Worm (Caenorhabditis elegans) whole organism, mixed stage, embryonic: ENCODE data around the gene W07G4.7.

Experiments
- bed-3 ChIP-seq: fragments of 200-800 bp; sonication (Bioruptor generic); optimal IDR thresholded peaks from 3 replicates; lab custom pipeline; 2018; ENCODE audit warnings: mild to moderate bottlenecking, missing genetic modification characterization, moderate library complexity, missing compliant biosample characterization
- ceh-43 ChIP-seq: fragments of 200-800 bp; sonication (Bioruptor generic); optimal IDR thresholded peaks from 2 replicates; lab custom pipeline; 2018; ENCODE audit warnings: mild to moderate bottlenecking, missing genetic modification characterization, moderate library complexity, missing compliant biosample characterization
- ceh-83 ChIP-seq: fragments of 200-800 bp; sonication (Bioruptor generic); optimal IDR thresholded peaks from 2 replicates; lab custom pipeline; 2018; ENCODE audit warnings: mild to moderate bottlenecking, missing genetic modification characterization, missing compliant biosample characterization
- ces-1 ChIP-seq: fragments of 150-350 bp; optimal IDR thresholded peaks from 2 replicates; lab custom pipeline; 2014; ENCODE audit warnings: missing biosample characterization, missing genetic modification reagents, missing genetic modification characterization
- cnd-1 ChIP-seq: fragments of 200-800 bp; sonication (Bioruptor generic); optimal IDR thresholded peaks from 2 replicates; lab custom pipeline; 2018; ENCODE audit warnings: mild to moderate bottlenecking, missing genetic modification characterization, missing compliant biosample characterization
- drap-1 ChIP-seq: fragments of 200-800 bp; sonication (Bioruptor generic); optimal IDR thresholded peaks from 3 replicates; lab custom pipeline; 2018; ENCODE audit warnings: mild to moderate bottlenecking, missing genetic modification characterization, missing compliant biosample characterization
- elt-1 ChIP-seq: sonication (generic microtip); optimal IDR thresholded peaks from 2 replicates; lab custom pipeline; 2017; ENCODE audit warnings: missing genetic modification characterization, mild to moderate bottlenecking, missing compliant biosample characterization, antibody characterized with exemption, moderate library complexity, borderline replicate concordance; ENCODE audit not compliant: insufficient read depth
- flh-1 ChIP-seq: fragments of 200-800 bp; sonication (Bioruptor generic); optimal IDR thresholded peaks from 2 replicates; lab custom pipeline; 2018; ENCODE audit warnings: mild to moderate bottlenecking, missing genetic modification characterization, moderate library complexity, missing compliant biosample characterization
- ham-2 ChIP-seq: fragments of 200-800 bp; sonication (Bioruptor generic); optimal IDR thresholded peaks from 2 replicates; lab custom pipeline; 2018; ENCODE audit warnings: mild to moderate bottlenecking, missing genetic modification characterization, missing compliant biosample characterization
- hlh-1 ChIP-seq: fragments of 150-350 bp; optimal IDR thresholded peaks from 2 replicates; lab custom pipeline; 2014; ENCODE audit warnings: missing biosample characterization, missing genetic modification reagents, missing genetic modification characterization
- lin-13 ChIP-seq: fragments of 150-350 bp; optimal IDR thresholded peaks from 2 replicates; lab custom pipeline; 2014; ENCODE audit warnings: missing biosample characterization, missing genetic modification characterization
- lin-32 ChIP-seq: fragments of 200-800 bp; sonication (Bioruptor generic); optimal IDR thresholded peaks from 2 replicates; lab custom pipeline; 2018; ENCODE audit warnings: mild to moderate bottlenecking, missing genetic modification characterization, missing compliant biosample characterization
- lsy-2 ChIP-seq: fragments of 150-350 bp; optimal IDR thresholded peaks from 2 replicates; lab custom pipeline; 2014; ENCODE audit warnings: missing biosample characterization, missing genetic modification characterization
- mab-5 ChIP-seq: fragments of 150-350 bp; optimal IDR thresholded peaks from 2 replicates; lab custom pipeline; 2014; ENCODE audit warnings: missing biosample characterization, missing genetic modification characterization
- mep-1 ChIP-seq: fragments of 150-350 bp; optimal IDR thresholded peaks from 2 replicates; lab custom pipeline; 2017; ENCODE audit warnings: missing biosample characterization, missing genetic modification reagents, missing genetic modification characterization, inconsistent platforms
- mls-2 ChIP-seq: sonication (generic microtip); optimal IDR thresholded peaks from 2 replicates; lab custom pipeline; 2016; ENCODE audit warnings: mild to moderate bottlenecking, missing genetic modification characterization, moderate library complexity, missing compliant biosample characterization
- nhr-12 ChIP-seq: fragments of 150-350 bp; optimal IDR thresholded peaks from 2 replicates; lab custom pipeline; 2014; ENCODE audit warnings: missing biosample characterization, missing genetic modification characterization
- nhr-2 ChIP-seq: fragments of 150-350 bp; optimal IDR thresholded peaks from 2 replicates; lab custom pipeline; 2014; ENCODE audit warnings: missing biosample characterization, missing genetic modification characterization
- nhr-237 ChIP-seq: fragments of 150-350 bp; optimal IDR thresholded peaks from 2 replicates; lab custom pipeline; 2014; ENCODE audit warnings: missing biosample characterization, missing genetic modification characterization
- nhr-28 ChIP-seq: fragments of 150-350 bp; optimal IDR thresholded peaks from 2 replicates; lab custom pipeline; 2014; ENCODE audit warnings: missing biosample characterization, missing genetic modification characterization
- nhr-76 ChIP-seq: sonication (generic microtip); optimal IDR thresholded peaks from 2 replicates; lab custom pipeline; 2017; ENCODE audit warnings: missing biosample characterization, missing genetic modification characterization
- pha-4 ChIP-seq: fragments of 150-350 bp; optimal IDR thresholded peaks from 2 replicates; lab custom pipeline; 2018; ENCODE audit warnings: missing biosample characterization, missing genetic modification reagents, missing genetic modification characterization
- snpc-4 ChIP-seq: fragments of 150-350 bp; optimal IDR thresholded peaks from 2 replicates; lab custom pipeline; 2014; ENCODE audit warnings: missing biosample characterization, missing genetic modification characterization
- tbx-8 ChIP-seq: fragments of 200-800 bp; sonication (Bioruptor generic); optimal IDR thresholded peaks from 2 replicates; lab custom pipeline; 2018; ENCODE audit warnings: mild to moderate bottlenecking, missing genetic modification characterization, moderate library complexity, missing compliant biosample characterization
- unc-39 ChIP-seq: fragments of 150-350 bp; optimal IDR thresholded peaks from 2 replicates; lab custom pipeline; 2014; ENCODE audit warnings: missing biosample characterization, missing genetic modification characterization
- unc-62 ChIP-seq: fragments of 150-350 bp; optimal IDR thresholded peaks from 2 replicates; lab custom pipeline; 2014; ENCODE audit warnings: missing biosample characterization, missing genetic modification reagents, missing genetic modification characterization
- ztf-11 ChIP-seq: fragments of 150-350 bp; optimal IDR thresholded peaks from 2 replicates; lab custom pipeline; 2014; ENCODE audit warnings: missing biosample characterization, missing genetic modification characterization

W07G4.7 gene

DNA sequence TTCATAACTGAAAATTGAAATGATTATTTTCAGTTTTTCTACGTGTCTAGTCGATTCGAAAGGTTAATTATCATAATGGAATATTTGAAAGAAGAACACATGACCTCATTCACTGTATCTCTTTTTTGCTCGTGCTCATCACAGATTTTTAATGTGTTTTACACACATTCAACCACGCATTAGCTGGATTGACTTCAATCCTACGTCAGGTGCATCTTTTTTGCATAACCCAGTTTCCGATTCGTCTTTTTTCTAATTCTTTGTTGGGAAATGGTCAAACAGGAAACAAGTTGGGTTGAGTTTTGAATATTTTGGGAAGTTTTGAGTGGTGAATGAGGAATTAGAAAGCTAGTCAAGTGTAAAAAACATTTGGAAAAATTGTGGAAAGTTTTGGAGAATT, 35.8 kb upstream of the W07G4.7 start:
- TF ChIP-seq elt-1 (tag; lab: Kevin White, UChicago) (no peak), nhr-28 (tag; lab: Kevin White, UChicago) (no peak), ham-2 (GFP tag; lab: Kevin White, UChicago) (no peak), drap-1 (GFP tag; lab: Kevin White, UChicago) (no peak), cnd-1 (tag; lab: Kevin White, UChicago) (no peak), nhr-12 (tag; lab: Kevin White, UChicago) (no peak), mep-1 (no peak)

DNA sequence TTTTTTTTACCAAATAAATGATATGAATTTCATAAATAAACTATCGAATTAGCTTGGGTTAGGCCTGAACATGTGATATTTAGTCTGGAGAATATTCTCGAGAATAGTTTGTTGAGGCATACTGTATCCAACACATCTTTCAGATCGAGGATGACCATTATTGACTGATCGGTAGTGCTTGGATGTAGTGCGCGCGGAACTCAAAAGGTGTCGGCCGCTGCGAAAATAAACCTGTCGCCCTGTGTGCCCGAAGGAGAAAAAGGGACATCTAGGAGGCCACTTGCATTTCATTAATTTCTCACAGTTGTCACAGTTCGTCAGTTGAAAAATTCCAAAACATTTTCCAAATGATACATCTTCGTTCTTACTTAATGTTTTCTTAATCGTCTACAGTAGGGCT, 29.7 kb upstream of the W07G4.7 start:
- TF ChIP-seq ceh-43 (GFP tag; lab: Kevin White, UChicago) (no peak), nhr-237 (tag; lab: Kevin White, UChicago) (no peak), tbx-8 (GFP tag; lab: Kevin White, UChicago) (no peak), nhr-76 (no peak), lin-13 (tag; lab: Kevin White, UChicago) (no peak), hlh-1 (tag; lab: Kevin White, UChicago) (no peak), cnd-1 (tag; lab: Kevin White, UChicago) (no peak), mep-1 (no peak), unc-62 (no peak), flh-1 (GFP tag; lab: Kevin White, UChicago) (no peak), elt-1 (tag; lab: Kevin White, UChicago) (no peak), mls-2 (tag; lab: Kevin White, UChicago) (no peak), nhr-28 (tag; lab: Kevin White, UChicago) (no peak), ces-1 (GFP tag; lab: Kevin White, UChicago) (no peak)

DNA sequence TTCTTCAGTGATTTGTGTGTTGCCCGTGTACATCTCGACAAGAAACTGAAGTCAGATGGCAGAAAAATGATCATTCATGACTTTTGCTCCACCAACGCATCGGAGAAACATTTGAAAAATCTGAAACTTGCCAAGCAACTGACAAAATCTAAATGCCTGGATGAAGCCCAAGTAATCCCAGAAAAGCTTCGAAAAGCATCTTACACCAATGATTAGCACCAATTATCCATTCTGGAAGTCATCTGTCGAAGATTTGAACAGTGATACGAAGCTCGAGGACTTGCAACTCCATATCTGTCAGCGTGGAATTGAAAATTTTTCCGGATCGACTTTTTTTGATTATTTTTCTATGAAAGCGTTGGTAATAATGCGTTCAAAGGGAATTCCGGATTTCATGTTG, 28.9 kb upstream of the W07G4.7 start:
- no peak for TF ChIP-seq ceh-83
- no peak for TF ChIP-seq ceh-43 (GFP tag; lab: Kevin White, UChicago)

DNA sequence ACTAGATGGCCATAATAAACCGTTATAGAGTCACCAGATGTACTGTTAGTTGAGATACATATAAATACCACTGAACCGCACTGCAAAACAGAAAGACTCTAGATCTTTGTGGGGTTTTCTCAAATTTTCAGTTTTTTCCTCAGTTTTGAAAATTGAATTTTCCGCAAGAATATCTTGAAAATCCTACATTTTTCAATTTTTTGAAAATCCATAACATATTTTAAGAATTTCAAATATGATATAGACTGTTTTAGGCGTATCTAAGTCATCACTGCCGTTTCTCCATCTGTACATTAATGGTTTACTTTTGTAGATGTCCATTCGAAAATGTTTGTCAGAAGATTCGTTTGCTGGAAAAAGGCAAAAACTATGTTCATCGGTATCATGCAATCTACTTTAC, 27.3 kb upstream of the W07G4.7 start, which contains the start of gene F42E8.1:
F42E8.1 (plus strand) TSS at position 301 of the 400 bp plus-strand sequence.
- no peak for TF ChIP-seq nhr-12 (tag; lab: Kevin White, UChicago)
- TF ChIP-seq mab-5 (tag; lab: Kevin White, UChicago) = no peak
- no peak for TF ChIP-seq flh-1 (GFP tag; lab: Kevin White, UChicago)
- TF ChIP-seq nhr-76 = no peak
- TF ChIP-seq cnd-1 (tag; lab: Kevin White, UChicago) = no peak
- TF ChIP-seq unc-39 (tag; lab: Kevin White, UChicago) = no peak
- no peak for TF ChIP-seq ceh-83
- no peak for TF ChIP-seq nhr-28 (tag; lab: Kevin White, UChicago)
- TF ChIP-seq drap-1 (GFP tag; lab: Kevin White, UChicago) = no peak
- no peak for TF ChIP-seq lin-32 (GFP tag; lab: Kevin White, UChicago)
- TF ChIP-seq tbx-8 (GFP tag; lab: Kevin White, UChicago) = no peak
- no peak for TF ChIP-seq nhr-2 (tag; lab: Kevin White, UChicago)
- TF ChIP-seq bed-3 = no peak

DNA sequence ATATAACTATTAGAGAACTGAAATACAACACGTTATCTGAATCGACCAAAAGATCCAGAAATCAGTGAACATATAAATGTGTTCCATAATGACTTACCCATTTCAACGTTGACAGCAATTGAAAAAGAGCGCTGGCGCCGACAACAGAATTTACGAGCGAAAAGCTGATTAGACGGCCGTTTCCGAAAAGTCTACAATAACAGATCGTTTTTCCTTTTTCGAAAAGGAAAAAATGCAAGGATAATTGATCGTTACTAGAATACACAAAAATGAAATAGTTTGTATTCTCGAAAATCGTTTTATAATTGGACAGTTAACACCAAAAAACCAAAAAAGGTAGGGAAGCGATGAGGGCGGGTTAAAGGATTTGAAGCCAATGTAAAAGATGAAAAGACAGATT, 19.1 kb upstream of the W07G4.7 start, which contains the start of gene srr-1:
srr-1 (minus strand) TSS at position 101 of the 400 bp plus-strand sequence.
- TF ChIP-seq lin-32 (GFP tag; lab: Kevin White, UChicago) (no peak), cnd-1 (tag; lab: Kevin White, UChicago) (no peak), lin-13 (tag; lab: Kevin White, UChicago) (no peak), lsy-2 (tag; lab: Kevin White, UChicago) (no peak), pha-4 (tag; lab: Kevin White, UChicago) (no peak)

DNA sequence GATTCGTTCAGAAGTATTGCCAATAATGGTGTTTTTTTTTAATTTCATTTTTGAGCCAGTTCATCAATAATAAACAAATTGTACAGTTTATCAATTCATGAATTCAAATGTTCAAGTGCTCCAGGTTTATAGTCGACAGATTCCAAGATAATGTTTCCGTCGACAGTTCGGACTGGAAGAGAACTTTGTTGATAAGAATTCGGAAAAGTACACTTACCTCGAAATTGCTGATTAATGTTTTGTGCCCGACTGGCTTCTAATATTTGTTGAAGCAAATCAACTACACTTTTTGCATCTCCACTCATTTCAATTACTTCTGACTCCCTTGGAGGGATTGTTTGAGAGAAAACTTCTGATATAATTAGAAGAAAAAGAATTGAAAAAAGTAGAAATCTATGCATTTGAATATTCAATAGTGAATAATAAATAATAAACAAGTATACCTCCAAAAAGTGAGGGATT, 14.7 kb upstream of the W07G4.7 start, which contains the start of gene W07G4.8:
W07G4.8 (minus strand) TSS at position 412 of the 462 bp plus-strand sequence.
- TF ChIP-seq unc-39 (tag; lab: Kevin White, UChicago) (no peak), tbx-8 (GFP tag; lab: Kevin White, UChicago) (no peak), bed-3 (no peak), snpc-4 (no peak), ztf-11 (tag; lab: Kevin White, UChicago) (no peak), hlh-1 (tag; lab: Kevin White, UChicago) (no peak), ham-2 (GFP tag; lab: Kevin White, UChicago) (no peak), lsy-2 (tag; lab: Kevin White, UChicago) (no peak), elt-1 (tag; lab: Kevin White, UChicago) (no peak)
